Fruit fly (Drosophila melanogaster) whole organism, embryonic: ENCODE data around the gene CG17362.

Source experiments
- Aef1 ChIP-seq: fragments of 200-800 bp; sonication (Bioruptor generic); IDR thresholded peaks from 3 replicates; pipeline ENCODE4 v1.3.6; 2022; ENCODE audit warnings: missing biosample characterization, missing genetic modification characterization
- Bgb ChIP-seq: fragments of 200-800 bp; sonication (Bioruptor generic); IDR thresholded peaks from 2 replicates; pipeline ENCODE4 v1.3.6; 2022; ENCODE audit warnings: missing biosample characterization, missing genetic modification characterization; ENCODE audit not compliant: partially characterized antibody
- BtbVII ChIP-seq: fragments of 200-800 bp; sonication (Bioruptor generic); optimal IDR thresholded peaks from 3 replicates; lab custom pipeline; 2017; ENCODE audit warnings: missing biosample characterization, mild to moderate bottlenecking, missing genetic modification characterization
- CG10654 ChIP-seq: fragments of 200-800 bp; sonication (Bioruptor generic); optimal IDR thresholded peaks from 2 replicates; lab custom pipeline; 2016; ENCODE audit warnings: missing biosample characterization, missing genetic modification characterization
- CG11504 ChIP-seq: fragments of 200-800 bp; sonication (Bioruptor generic); optimal IDR thresholded peaks from 3 replicates; lab custom pipeline; 2019; ENCODE audit warnings: missing biosample characterization, mild to moderate bottlenecking, missing genetic modification characterization, moderate library complexity
- CG12299 ChIP-seq: fragments of 200-800 bp; sonication (Bioruptor generic); optimal IDR thresholded peaks from 2 replicates; lab custom pipeline; 2018; ENCODE audit warnings: missing biosample characterization, mild to moderate bottlenecking, missing genetic modification characterization
- CG14050 ChIP-seq: fragments of 200-800 bp; sonication (Bioruptor generic); IDR thresholded peaks from 3 replicates; pipeline ENCODE4 v1.3.6; 2022; ENCODE audit warnings: missing biosample characterization, missing genetic modification characterization
- CG14710 ChIP-seq: fragments of 200-800 bp; sonication (Bioruptor generic); optimal IDR thresholded peaks from 3 replicates; lab custom pipeline; 2019; ENCODE audit warnings: missing biosample characterization, mild to moderate bottlenecking, missing genetic modification characterization, moderate library complexity
- CG15011 ChIP-seq: fragments of 200-800 bp; sonication (Bioruptor generic); optimal IDR thresholded peaks from 3 replicates; lab custom pipeline; 2018; ENCODE audit warnings: missing biosample characterization, mild to moderate bottlenecking, missing genetic modification characterization
- CG1603 ChIP-seq: fragments of 200-800 bp; sonication (Bioruptor generic); optimal IDR thresholded peaks from 2 replicates; lab custom pipeline; 2019; ENCODE audit warnings: missing biosample characterization, mild to moderate bottlenecking, missing genetic modification characterization, moderate library complexity
- CG16779 ChIP-seq: fragments of 200-800 bp; sonication (Bioruptor generic); IDR thresholded peaks from 2 replicates; pipeline ENCODE4 v1.3.6; 2022; ENCODE audit warnings: missing biosample characterization, missing genetic modification characterization
- CG17359 ChIP-seq: fragments of 200-800 bp; sonication (Bioruptor generic); optimal IDR thresholded peaks from 3 replicates; lab custom pipeline; 2018; ENCODE audit warnings: missing biosample characterization, mild to moderate bottlenecking, missing genetic modification characterization, moderate library complexity
- CG17912 ChIP-seq: fragments of 200-800 bp; sonication (Bioruptor generic); optimal IDR thresholded peaks from 2 replicates; lab custom pipeline; 2018; ENCODE audit warnings: missing biosample characterization, mild to moderate bottlenecking, missing genetic modification characterization
- CG32772 ChIP-seq: fragments of 200-800 bp; sonication (Bioruptor generic); IDR thresholded peaks from 2 replicates; pipeline ENCODE4 v1.3.6; 2022; ENCODE audit warnings: missing biosample characterization, missing genetic modification characterization
- CG3995 ChIP-seq: fragments of 200-800 bp; sonication (Bioruptor generic); optimal IDR thresholded peaks from 3 replicates; lab custom pipeline; 2016; ENCODE audit warnings: missing biosample characterization, missing genetic modification characterization
- CG4328 ChIP-seq: fragments of 200-800 bp; sonication (Bioruptor generic); optimal IDR thresholded peaks from 3 replicates; lab custom pipeline; 2017; ENCODE audit warnings: missing biosample characterization, missing genetic modification reagents, missing genetic modification characterization
- CG6272 ChIP-seq: fragments of 200-800 bp; sonication (Bioruptor generic); IDR thresholded peaks from 2 replicates; pipeline ENCODE4 v1.3.6; 2022; ENCODE audit warnings: missing biosample characterization, missing genetic modification characterization
- CG6683 ChIP-seq: fragments of 200-800 bp; sonication (Bioruptor generic); optimal IDR thresholded peaks from 2 replicates; lab custom pipeline; 2017; ENCODE audit warnings: missing biosample characterization, mild to moderate bottlenecking, missing genetic modification characterization, missing genetic modification reagents
- CG6791 ChIP-seq: fragments of 200-800 bp; sonication (Bioruptor generic); IDR thresholded peaks from 3 replicates; pipeline ENCODE4 v1.3.6; 2022; ENCODE audit warnings: missing biosample characterization, missing genetic modification characterization; ENCODE audit not compliant: partially characterized antibody
- CG7556 ChIP-seq: fragments of 200-800 bp; sonication (Bioruptor generic); optimal IDR thresholded peaks from 2 replicates; lab custom pipeline; 2017; ENCODE audit warnings: missing biosample characterization, mild to moderate bottlenecking, missing genetic modification characterization
- CG7786 ChIP-seq: fragments of 200-800 bp; sonication (Bioruptor generic); optimal IDR thresholded peaks from 2 replicates; lab custom pipeline; 2016; ENCODE audit warnings: missing biosample characterization, missing genetic modification characterization
- CG7928 ChIP-seq: fragments of 200-800 bp; sonication (Bioruptor generic); optimal IDR thresholded peaks from 2 replicates; lab custom pipeline; 2017; ENCODE audit warnings: missing biosample characterization, mild to moderate bottlenecking, missing genetic modification characterization
- D ChIP-seq, 2 experiments: fragments of 200-800 bp in 1 of 2; fragments of >200 bp in 1 of 2; sonication (Bioruptor generic) in 1 of 2; optimal IDR thresholded peaks; 2 replicates in 1 of 2; 3 replicates in 1 of 2; lab custom pipeline; 2017; ENCODE audit warnings: mild to moderate bottlenecking in 1 of 2, missing biosample characterization in 1 of 2, missing genetic modification characterization in 1 of 2, missing genetic modification reagents in 1 of 2
- Dip2 ChIP-seq: fragments of 200-800 bp; sonication (Bioruptor generic); IDR thresholded peaks from 2 replicates; pipeline ENCODE4 v1.3.6; 2022; ENCODE audit warnings: missing biosample characterization, missing genetic modification characterization
- Ets97D ChIP-seq: fragments of 200-800 bp; sonication (Bioruptor generic); optimal IDR thresholded peaks from 3 replicates; lab custom pipeline; 2016; ENCODE audit warnings: missing biosample characterization, missing genetic modification characterization
- HLH3B ChIP-seq: fragments of 200-800 bp; sonication (Bioruptor generic); IDR thresholded peaks from 2 replicates; pipeline ENCODE4 v1.3.6; 2022; ENCODE audit warnings: missing biosample characterization, missing genetic modification characterization
- NC2α ChIP-seq: fragments of 200-800 bp; sonication (Bioruptor generic); optimal IDR thresholded peaks from 2 replicates; lab custom pipeline; 2016; ENCODE audit warnings: missing biosample characterization, missing genetic modification characterization
- NFAT ChIP-seq: fragments of 200-800 bp; sonication (Bioruptor generic); IDR thresholded peaks from 2 replicates; pipeline ENCODE4 v1.3.6; 2022; ENCODE audit warnings: missing biosample characterization, missing genetic modification characterization
- Rx ChIP-seq: fragments of 200-800 bp; sonication (Bioruptor generic); IDR thresholded peaks from 2 replicates; pipeline ENCODE4 v1.3.6; 2022; ENCODE audit warnings: missing biosample characterization, missing genetic modification characterization
- Sox102F ChIP-seq: fragments of 200-800 bp; sonication (Bioruptor generic); optimal IDR thresholded peaks from 2 replicates; lab custom pipeline; 2018; ENCODE audit warnings: missing biosample characterization, mild to moderate bottlenecking, missing genetic modification characterization, moderate library complexity
- bowl ChIP-seq: fragments of 200-800 bp; sonication (Bioruptor generic); IDR thresholded peaks from 2 replicates; pipeline ENCODE4 v1.3.6; 2022; ENCODE audit warnings: missing biosample characterization, missing genetic modification characterization
- cas ChIP-seq: fragments of 200-800 bp; sonication (Bioruptor generic); IDR thresholded peaks from 2 replicates; pipeline ENCODE4 v1.3.6; 2022; ENCODE audit warnings: missing biosample characterization, missing genetic modification characterization
- crc ChIP-seq: fragments of 200-800 bp; sonication (Bioruptor generic); optimal IDR thresholded peaks from 2 replicates; lab custom pipeline; 2016; ENCODE audit warnings: missing biosample characterization, missing genetic modification characterization
- crp ChIP-seq, 2 experiments: fragments of 200-800 bp; sonication (Bioruptor generic); optimal IDR thresholded peaks; 2 replicates in 1 of 2; 3 replicates in 1 of 2; lab custom pipeline; 2017; ENCODE audit warnings: missing biosample characterization in 2 of 2, missing genetic modification characterization in 2 of 2, mild to moderate bottlenecking in 1 of 2, moderate library complexity in 1 of 2
- disco-r ChIP-seq: fragments of 200-800 bp; sonication (Bioruptor generic); optimal IDR thresholded peaks from 2 replicates; lab custom pipeline; 2016; ENCODE audit warnings: missing biosample characterization, missing genetic modification characterization
- ems ChIP-seq: fragments of 200-800 bp; sonication (Bioruptor generic); optimal IDR thresholded peaks from 3 replicates; lab custom pipeline; 2016; ENCODE audit warnings: missing biosample characterization, missing genetic modification characterization
- fd96Cb ChIP-seq: fragments of 200-800 bp; sonication (Bioruptor generic); optimal IDR thresholded peaks from 2 replicates; lab custom pipeline; 2018; ENCODE audit warnings: missing biosample characterization, mild to moderate bottlenecking, missing genetic modification characterization, moderate library complexity
- gsb ChIP-seq: fragments of 200-800 bp; sonication (Bioruptor generic); IDR thresholded peaks from 2 replicates; pipeline ENCODE4 v1.3.6; 2022; ENCODE audit warnings: missing biosample characterization, missing genetic modification characterization
- jumu ChIP-seq: fragments of 200-800 bp; sonication (Bioruptor generic); optimal IDR thresholded peaks from 3 replicates; lab custom pipeline; 2016; ENCODE audit warnings: missing biosample characterization, missing genetic modification characterization
- lilli ChIP-seq: fragments of 200-800 bp; sonication (Bioruptor generic); optimal IDR thresholded peaks from 3 replicates; lab custom pipeline; 2016; ENCODE audit warnings: missing biosample characterization, missing genetic modification characterization
- lmd ChIP-seq: fragments of 200-800 bp; sonication (Bioruptor generic); IDR thresholded peaks from 2 replicates; pipeline ENCODE4 v1.3.6; 2022; ENCODE audit warnings: missing biosample characterization, missing genetic modification characterization
- mld ChIP-seq: fragments of 200-800 bp; sonication (Bioruptor generic); IDR thresholded peaks from 3 replicates; pipeline ENCODE4 v1.3.6; 2022; ENCODE audit warnings: missing biosample characterization, missing genetic modification characterization; ENCODE audit not compliant: partially characterized antibody
- odd ChIP-seq: fragments of 200-800 bp; sonication (Bioruptor generic); optimal IDR thresholded peaks from 2 replicates; lab custom pipeline; 2017; ENCODE audit warnings: missing biosample characterization, mild to moderate bottlenecking, missing genetic modification characterization
- pita ChIP-seq: fragments of 200-800 bp; sonication (Bioruptor generic); optimal IDR thresholded peaks from 2 replicates; lab custom pipeline; 2017; ENCODE audit warnings: missing biosample characterization, mild to moderate bottlenecking, missing genetic modification characterization
- pros ChIP-seq: fragments of 200-800 bp; sonication (Bioruptor generic); optimal IDR thresholded peaks from 3 replicates; lab custom pipeline; 2019; ENCODE audit warnings: missing biosample characterization, mild to moderate bottlenecking, missing genetic modification characterization, moderate library complexity
- sd ChIP-seq: fragments of 200-800 bp; sonication (Bioruptor generic); optimal IDR thresholded peaks from 3 replicates; lab custom pipeline; 2018; ENCODE audit warnings: missing biosample characterization, mild to moderate bottlenecking, missing genetic modification characterization, moderate library complexity
- usp ChIP-seq: fragments of >200 bp; optimal IDR thresholded peaks from 2 replicates; lab custom pipeline; 2017; ENCODE audit warnings: missing biosample characterization, missing genetic modification characterization
- zf30C ChIP-seq: fragments of 200-800 bp; sonication (Bioruptor generic); optimal IDR thresholded peaks from 3 replicates; lab custom pipeline; 2018; ENCODE audit warnings: missing biosample characterization, mild to moderate bottlenecking, missing genetic modification characterization
- zfh1 ChIP-seq: fragments of 200-800 bp; sonication (Bioruptor generic); IDR thresholded peaks from 3 replicates; pipeline ENCODE4 v1.3.6; 2022; ENCODE audit warnings: missing biosample characterization, missing genetic modification characterization
- zfh2 ChIP-seq: fragments of 200-800 bp; sonication (Bioruptor generic); optimal IDR thresholded peaks from 2 replicates; lab custom pipeline; 2016; ENCODE audit warnings: missing biosample characterization, missing genetic modification characterization

CG17362 gene

dm6 chr3L:14004963-14005458 lies 18.6 kb downstream of the CG17362 start (continued):
- TF ChIP-seq Bgb (peak; percentile 55; the same call in 1 of the 2 replicates), D (optimal IDR thresholded peaks at IDR 0.05; lab: Kevin White, UChicago) (no peak), D (GFP tag; optimal IDR thresholded peaks at IDR 0.05; lab: Kevin White, UChicago) (peak; percentile 94), NC2α (GFP tag; lab: Kevin White, UChicago) (peak; percentile 88), CG12299 (tag; lab: Kevin White, UChicago) (peak; percentile 89), zf30C (GFP tag; lab: Kevin White, UChicago) (no peak), ems (peak; percentile 97), gsb (GFP tag; lab: Robert Waterston, UW) (peak; percentile 83), zfh2 (GFP tag; lab: Kevin White, UChicago) (peak; percentile 94), CG7786 (GFP tag; lab: Kevin White, UChicago) (peak; percentile 97), crp (GFP tag; optimal IDR thresholded peaks at IDR 0.05; lab: Kevin White, UChicago) (peak in 1 of 2 experiments; percentile 63), CG16779 (GFP tag; lab: Robert Waterston, UW) (peak; percentile 88), CG11504 (tag; lab: Kevin White, UChicago) (peak; percentile 96), disco-r (GFP tag; lab: Kevin White, UChicago) (peak; percentile 87), crc (GFP tag; lab: Kevin White, UChicago) (peak; percentile 95), lilli (peak; percentile 97), usp (GFP tag; lab: Kevin White, UChicago) (no peak), CG7928 (GFP tag; lab: Kevin White, UChicago) (peak; percentile 72), CG3995 (peak; percentile 65), jumu (GFP tag; lab: Kevin White, UChicago) (peak; percentile 94), CG14710 (tag; lab: Kevin White, UChicago) (peak; percentile 85), CG6272 (peak; percentile 86), bowl (GFP tag; lab: Robert Waterston, UW) (peak; percentile 93), pita (GFP tag; lab: Kevin White, UChicago) (no peak), mld (no peak), CG15011 (GFP tag; lab: Kevin White, UChicago) (peak; percentile 88), Ets97D (GFP tag; lab: Kevin White, UChicago) (peak; percentile 81), CG7556 (GFP tag; lab: Kevin White, UChicago) (peak; percentile 93), Aef1 (GFP tag; lab: Robert Waterston, UW) (peak; percentile 98), CG14050 (GFP tag; lab: Robert Waterston, UW) (peak; percentile 96), sd (tag; lab: Kevin White, UChicago) (peak; percentile 87), cas (GFP tag; lab: Robert Waterston, UW) (peak; percentile 83), zfh1 (GFP tag; lab: Robert Waterston, UW) (peak; percentile 94), CG32772 (GFP tag; lab: Robert Waterston, UW) (peak; percentile 95), lmd (peak; percentile 89), fd96Cb (tag; lab: Kevin White, UChicago) (peak; percentile 97), BtbVII (GFP tag; lab: Kevin White, UChicago) (peak; percentile 92), CG6791 (GFP tag; lab: Robert Waterston, UW) (no peak), Sox102F (peak; percentile 98), Dip2 (no peak; the same call in 1 of the 2 replicates), HLH3B (GFP tag; lab: Robert Waterston, UW) (peak; percentile 98), Rx (GFP tag; lab: Robert Waterston, UW) (peak; percentile 95), odd (GFP tag; lab: Kevin White, UChicago) (peak; percentile 90), pros (peak; percentile 50), NFAT (peak; percentile 90), CG17359 (tag; lab: Kevin White, UChicago) (peak; percentile 100), CG17912 (peak; percentile 83), CG1603 (peak; percentile 96), CG4328 (GFP tag; lab: Kevin White, UChicago) (peak; percentile 92), CG6683 (GFP tag; lab: Kevin White, UChicago) (peak; percentile 84), CG10654 (GFP tag; lab: Kevin White, UChicago) (peak; percentile 94)
